Fruit fly (Drosophila melanogaster) whole organism, prepupa: Measurements from ENCODE around the gene CG15877.

Experiments
- CG10631 ChIP-seq: fragments of 200-800 bp; sonication (Bioruptor generic); optimal IDR thresholded peaks from 2 replicates; lab custom pipeline; 2016; ENCODE audit warnings: missing biosample characterization, missing genetic modification characterization
- CG10669 ChIP-seq: fragments of 200-800 bp; sonication (Bioruptor generic); optimal IDR thresholded peaks from 3 replicates; lab custom pipeline; 2018; ENCODE audit warnings: missing biosample characterization, mild to moderate bottlenecking, missing genetic modification characterization, moderate library complexity
- CG11294 ChIP-seq: fragments of 200-800 bp; sonication (Bioruptor generic); IDR thresholded peaks from 2 replicates; pipeline ENCODE4 v1.3.6; 2022; ENCODE audit warnings: missing biosample characterization, missing genetic modification characterization
- CG11902 ChIP-seq: fragments of 200-800 bp; sonication (Bioruptor generic); optimal IDR thresholded peaks from 3 replicates; lab custom pipeline; 2016; ENCODE audit warnings: missing biosample characterization, missing genetic modification characterization
- CG15336 ChIP-seq: fragments of 200-800 bp; sonication (Bioruptor generic); IDR thresholded peaks from 2 replicates; pipeline ENCODE4 v1.3.6; 2022; ENCODE audit warnings: missing biosample characterization, missing genetic modification characterization
- CG1621 ChIP-seq: fragments of 200-800 bp; sonication (Bioruptor generic); optimal IDR thresholded peaks from 3 replicates; lab custom pipeline; 2018; ENCODE audit warnings: missing biosample characterization, mild to moderate bottlenecking, missing genetic modification characterization
- CG16779 ChIP-seq: fragments of 200-800 bp; sonication (Bioruptor generic); optimal IDR thresholded peaks from 3 replicates; lab custom pipeline; 2017; ENCODE audit warnings: missing biosample characterization, mild to moderate bottlenecking, missing genetic modification characterization
- CG3032 ChIP-seq: fragments of 200-800 bp; optimal IDR thresholded peaks from 2 replicates; lab custom pipeline; 2019; ENCODE audit warnings: missing biosample characterization, mild to moderate bottlenecking, missing genetic modification characterization, moderate library complexity
- CG31627 ChIP-seq: fragments of 200-800 bp; sonication (Bioruptor generic); optimal IDR thresholded peaks from 3 replicates; lab custom pipeline; 2016; ENCODE audit warnings: missing biosample characterization, missing genetic modification characterization
- CG32006 ChIP-seq: fragments of 200-800 bp; sonication (Bioruptor generic); optimal IDR thresholded peaks from 3 replicates; lab custom pipeline; 2017; ENCODE audit warnings: missing biosample characterization, mild to moderate bottlenecking, missing genetic modification characterization
- CG34406 ChIP-seq: fragments of 200-800 bp; sonication (Bioruptor generic); optimal IDR thresholded peaks from 3 replicates; lab custom pipeline; 2016; ENCODE audit warnings: missing biosample characterization, missing genetic modification characterization
- CG3919 ChIP-seq: fragments of 200-800 bp; sonication (Bioruptor generic); optimal IDR thresholded peaks from 3 replicates; lab custom pipeline; 2016; ENCODE audit warnings: missing biosample characterization, missing genetic modification characterization
- CG4318 ChIP-seq: fragments of 200-800 bp; sonication (Bioruptor generic); optimal IDR thresholded peaks from 3 replicates; lab custom pipeline; 2017; ENCODE audit warnings: missing biosample characterization, mild to moderate bottlenecking, missing genetic modification characterization
- CG6163 ChIP-seq: fragments of 200-800 bp; sonication (Bioruptor generic); IDR thresholded peaks from 3 replicates; pipeline ENCODE4 v1.3.6; 2022; ENCODE audit warnings: missing biosample characterization, missing genetic modification characterization
- CG6276 ChIP-seq: fragments of 200-800 bp; sonication (Bioruptor generic); optimal IDR thresholded peaks from 2 replicates; lab custom pipeline; 2017; ENCODE audit warnings: missing biosample characterization, mild to moderate bottlenecking, missing genetic modification characterization
- CG6792 ChIP-seq: fragments of 200-800 bp; sonication (Bioruptor generic); optimal IDR thresholded peaks from 3 replicates; lab custom pipeline; 2016; ENCODE audit warnings: missing biosample characterization, missing genetic modification characterization
- CG6808 ChIP-seq: fragments of 200-800 bp; sonication (Bioruptor generic); optimal IDR thresholded peaks from 3 replicates; lab custom pipeline; 2017; ENCODE audit warnings: missing biosample characterization, missing genetic modification characterization, mild to moderate bottlenecking, moderate library complexity, missing genetic modification reagents
- CG8319 ChIP-seq: fragments of 200-800 bp; sonication (Bioruptor generic); optimal IDR thresholded peaks from 3 replicates; lab custom pipeline; 2016; ENCODE audit warnings: missing biosample characterization, missing genetic modification characterization
- CG9139 ChIP-seq: fragments of 200-800 bp; sonication (Bioruptor generic); optimal IDR thresholded peaks from 3 replicates; lab custom pipeline; 2017; ENCODE audit warnings: missing biosample characterization, mild to moderate bottlenecking, missing genetic modification characterization
- Eip75B ChIP-seq: fragments of 200-800 bp; sonication (Bioruptor generic); optimal IDR thresholded peaks from 3 replicates; lab custom pipeline; 2016; ENCODE audit warnings: missing biosample characterization, missing genetic modification characterization
- Eip78C ChIP-seq: fragments of 200-800 bp; sonication (Bioruptor generic); peaks from one replicate; lab custom pipeline; 2016; ENCODE audit warnings: missing biosample characterization, missing genetic modification characterization
- Ets21C ChIP-seq: fragments of 200-800 bp; sonication (Bioruptor generic); optimal IDR thresholded peaks from 3 replicates; lab custom pipeline; 2016; ENCODE audit warnings: missing biosample characterization, missing genetic modification characterization
- Ets96B ChIP-seq: fragments of 200-800 bp; optimal IDR thresholded peaks from 2 replicates; lab custom pipeline; 2019; ENCODE audit warnings: missing biosample characterization, mild to moderate bottlenecking, missing genetic modification characterization, moderate library complexity
- Gug ChIP-seq: fragments of 200-800 bp; sonication (Bioruptor generic); IDR thresholded peaks from 2 replicates; pipeline ENCODE4 v1.3.6; 2022; ENCODE audit warnings: missing biosample characterization, missing genetic modification characterization
- Hr38 ChIP-seq: sonication (Bioruptor generic); optimal IDR thresholded peaks from 2 replicates; lab custom pipeline; 2016; ENCODE audit warnings: missing biosample characterization, missing genetic modification characterization
- Hr39 ChIP-seq: fragments of 200-800 bp; sonication (Bioruptor generic); optimal IDR thresholded peaks from 2 replicates; lab custom pipeline; 2016; ENCODE audit warnings: missing biosample characterization, missing genetic modification characterization
- Hr4 ChIP-seq: fragments of 200-800 bp; sonication (Bioruptor generic); optimal IDR thresholded peaks from 3 replicates; lab custom pipeline; 2016; ENCODE audit warnings: missing biosample characterization, missing genetic modification characterization
- Lpt ChIP-seq: fragments of 200-800 bp; sonication (Bioruptor generic); optimal IDR thresholded peaks from 3 replicates; lab custom pipeline; 2016; ENCODE audit warnings: missing biosample characterization, missing genetic modification characterization
- Met ChIP-seq: fragments of 200-800 bp; sonication (Bioruptor generic); optimal IDR thresholded peaks from 3 replicates; lab custom pipeline; 2016; ENCODE audit warnings: missing biosample characterization, missing genetic modification characterization
- OdsH ChIP-seq: fragments of 200-800 bp; sonication (Bioruptor generic); optimal IDR thresholded peaks from 3 replicates; lab custom pipeline; 2016; ENCODE audit warnings: missing biosample characterization, missing genetic modification characterization
- Smox ChIP-seq: fragments of 200-800 bp; sonication (Bioruptor generic); optimal IDR thresholded peaks from 3 replicates; lab custom pipeline; 2016; ENCODE audit warnings: missing biosample characterization, missing genetic modification characterization
- Sox102F ChIP-seq: fragments of 200-800 bp; sonication (Bioruptor generic); optimal IDR thresholded peaks from 2 replicates; lab custom pipeline; 2016; ENCODE audit warnings: missing biosample characterization, mild to moderate bottlenecking, missing genetic modification characterization
- Sox14 ChIP-seq: fragments of 200-800 bp; sonication (Bioruptor generic); optimal IDR thresholded peaks from 3 replicates; lab custom pipeline; 2016; ENCODE audit warnings: missing biosample characterization, missing genetic modification characterization
- achi ChIP-seq: fragments of 200-800 bp; sonication (Bioruptor generic); optimal IDR thresholded peaks from 3 replicates; lab custom pipeline; 2016; ENCODE audit warnings: missing biosample characterization, missing genetic modification characterization
- acj6 ChIP-seq: fragments of 200-800 bp; sonication (Bioruptor generic); optimal IDR thresholded peaks from 3 replicates; lab custom pipeline; 2016; ENCODE audit warnings: missing biosample characterization, missing genetic modification characterization
- cyc ChIP-seq: fragments of 200-800 bp; sonication (Bioruptor generic); optimal IDR thresholded peaks from 3 replicates; lab custom pipeline; 2016; ENCODE audit warnings: missing biosample characterization, missing genetic modification characterization
- dac ChIP-seq: fragments of 200-800 bp; sonication (Bioruptor generic); optimal IDR thresholded peaks from 2 replicates; lab custom pipeline; 2017; ENCODE audit warnings: missing biosample characterization, mild to moderate bottlenecking, missing genetic modification characterization
- dsx ChIP-seq: fragments of 200-800 bp; optimal IDR thresholded peaks from 3 replicates; lab custom pipeline; 2019; ENCODE audit warnings: missing biosample characterization, mild to moderate bottlenecking, missing genetic modification characterization, moderate library complexity; ENCODE audit not compliant: poor library complexity, severe bottlenecking
- eg ChIP-seq: fragments of 200-800 bp; sonication (Bioruptor generic); IDR thresholded peaks from 3 replicates; pipeline ENCODE4 v1.3.6; 2022; ENCODE audit warnings: missing biosample characterization, missing genetic modification characterization
- fd85E ChIP-seq: fragments of 200-800 bp; sonication (Bioruptor generic); optimal IDR thresholded peaks from 3 replicates; lab custom pipeline; 2016; ENCODE audit warnings: missing biosample characterization, missing genetic modification characterization
- fkh ChIP-seq: fragments of 200-800 bp; sonication (Bioruptor generic); optimal IDR thresholded peaks from 3 replicates; lab custom pipeline; 2017; ENCODE audit warnings: missing biosample characterization, mild to moderate bottlenecking, missing genetic modification characterization, moderate library complexity
- lz ChIP-seq: fragments of 200-800 bp; sonication (Bioruptor generic); optimal IDR thresholded peaks from 3 replicates; lab custom pipeline; 2016; ENCODE audit warnings: missing biosample characterization, missing genetic modification characterization
- net ChIP-seq: fragments of 200-800 bp; sonication (Bioruptor generic); optimal IDR thresholded peaks from 3 replicates; lab custom pipeline; 2016; ENCODE audit warnings: missing biosample characterization, missing genetic modification characterization
- pdm3 ChIP-seq: fragments of 200-800 bp; sonication (Bioruptor generic); optimal IDR thresholded peaks from 3 replicates; lab custom pipeline; 2016; ENCODE audit warnings: missing biosample characterization, missing genetic modification characterization
- spab ChIP-seq: fragments of 200-800 bp; sonication (Bioruptor generic); optimal IDR thresholded peaks from 2 replicates; lab custom pipeline; 2017; ENCODE audit warnings: missing biosample characterization, mild to moderate bottlenecking, missing genetic modification characterization, missing genetic modification reagents
- ss ChIP-seq, 2 experiments: fragments of 200-800 bp; sonication (Bioruptor generic); optimal IDR thresholded peaks; 2 replicates in 1 of 2; 3 replicates in 1 of 2; lab custom pipeline; 2017 to 2018; ENCODE audit warnings: mild to moderate bottlenecking in 2 of 2, missing biosample characterization in 2 of 2, missing genetic modification characterization in 2 of 2, moderate library complexity in 1 of 2
- svp ChIP-seq: fragments of 200-800 bp; sonication (Bioruptor generic); peaks from one replicate; lab custom pipeline; 2016; ENCODE audit warnings: missing biosample characterization, missing genetic modification characterization
- topi ChIP-seq: fragments of 200-800 bp; sonication (Bioruptor generic); optimal IDR thresholded peaks from 3 replicates; lab custom pipeline; 2016; ENCODE audit warnings: missing biosample characterization, missing genetic modification characterization
- vri ChIP-seq: fragments of 200-800 bp; sonication (Bioruptor generic); optimal IDR thresholded peaks from 3 replicates; lab custom pipeline; 2016; ENCODE audit warnings: missing biosample characterization, mild to moderate bottlenecking, missing genetic modification characterization

CG15877 gene

dm6 chr3L:2387816-2388215 is 10.5 kb upstream of the CG15877 start (continued):
- TF ChIP-seq CG3919 (peak; percentile 21), Hr39 (GFP tag; lab: Kevin White, UChicago) (no peak), vri (GFP tag; lab: Kevin White, UChicago) (peak; percentile 6), Sox102F (no peak), Lpt (GFP tag; lab: Kevin White, UChicago) (no peak), CG3032 (tag; lab: Kevin White, UChicago) (no peak), Ets21C (GFP tag; lab: Kevin White, UChicago) (no peak), pdm3 (GFP tag; lab: Kevin White, UChicago) (no peak), CG10631 (GFP tag; lab: Kevin White, UChicago) (no peak), CG11902 (GFP tag; lab: Kevin White, UChicago) (no peak), CG11294 (GFP tag; lab: Robert Waterston, UW) (no peak), dsx (peak; percentile 23), spab (no peak), Eip75B (GFP tag; lab: Kevin White, UChicago) (no peak), Met (no peak), net (GFP tag; lab: Kevin White, UChicago) (no peak), Hr38 (no peak), CG34406 (no peak), Hr4 (GFP tag; lab: Kevin White, UChicago) (no peak), Gug (GFP tag; lab: Robert Waterston, UW) (no peak), CG8319 (GFP tag; lab: Kevin White, UChicago) (no peak), CG1621 (tag; lab: Kevin White, UChicago) (no peak), fkh (GFP tag; lab: Kevin White, UChicago) (peak; percentile 27), CG9139 (GFP tag; lab: Kevin White, UChicago) (no peak), fd85E (GFP tag; lab: Kevin White, UChicago) (no peak), cyc (GFP tag; lab: Kevin White, UChicago) (no peak), Sox14 (no peak), dac (no peak), eg (no peak), topi (GFP tag; lab: Kevin White, UChicago) (no peak), CG6808 (GFP tag; lab: Kevin White, UChicago) (no peak)

dm6 chr3L:2386433-2386832 is 9.1 kb upstream of the CG15877 start:
- TF ChIP-seq dsx (peak; percentile 74), CG6163 (peak; percentile 69), CG6276 (GFP tag; lab: Kevin White, UChicago) (peak; percentile 34), cyc (GFP tag; lab: Kevin White, UChicago) (peak; percentile 0), Sox14 (peak; percentile 61), CG1621 (tag; lab: Kevin White, UChicago) (peak; percentile 64), vri (GFP tag; lab: Kevin White, UChicago) (peak; percentile 44), svp (GFP tag; lab: Kevin White, UChicago) (no peak), CG31627 (no peak), pdm3 (GFP tag; lab: Kevin White, UChicago) (peak; percentile 55), CG16779 (tag; lab: Kevin White, UChicago) (peak; percentile 32), Gug (GFP tag; lab: Robert Waterston, UW) (no peak), achi (GFP tag; lab: Kevin White, UChicago) (peak; percentile 60), CG10669 (GFP tag; lab: Kevin White, UChicago) (peak; percentile 65), fd85E (GFP tag; lab: Kevin White, UChicago) (no peak), Lpt (GFP tag; lab: Kevin White, UChicago) (peak; percentile 37), Sox102F (no peak), net (GFP tag; lab: Kevin White, UChicago) (peak; percentile 30), Met (peak; percentile 40), CG4318 (peak; percentile 25), Eip78C (peak; percentile 90), Smox (GFP tag; lab: Kevin White, UChicago) (no peak), CG11902 (GFP tag; lab: Kevin White, UChicago) (no peak), acj6 (peak; percentile 42), lz (peak; percentile 35), Eip75B (GFP tag; lab: Kevin White, UChicago) (peak; percentile 71), Ets21C (GFP tag; lab: Kevin White, UChicago) (no peak), ss (GFP tag; optimal IDR thresholded peaks at IDR 0.05; lab: Kevin White, UChicago) (peak; percentile 49 to 66), CG32006 (peak; percentile 57), CG15336 (GFP tag; lab: Robert Waterston, UW) (peak; percentile 63), topi (GFP tag; lab: Kevin White, UChicago) (peak; percentile 30), Ets96B (tag; lab: Kevin White, UChicago) (peak; percentile 72), eg (peak; percentile 61), OdsH (GFP tag; lab: Kevin White, UChicago) (peak; percentile 27), CG3032 (tag; lab: Kevin White, UChicago) (peak; percentile 72), CG6792 (GFP tag; lab: Kevin White, UChicago) (peak; percentile 58)
